Fruit fly (Drosophila melanogaster): Measurements from ENCODE around the gene bnl.

DNA sequence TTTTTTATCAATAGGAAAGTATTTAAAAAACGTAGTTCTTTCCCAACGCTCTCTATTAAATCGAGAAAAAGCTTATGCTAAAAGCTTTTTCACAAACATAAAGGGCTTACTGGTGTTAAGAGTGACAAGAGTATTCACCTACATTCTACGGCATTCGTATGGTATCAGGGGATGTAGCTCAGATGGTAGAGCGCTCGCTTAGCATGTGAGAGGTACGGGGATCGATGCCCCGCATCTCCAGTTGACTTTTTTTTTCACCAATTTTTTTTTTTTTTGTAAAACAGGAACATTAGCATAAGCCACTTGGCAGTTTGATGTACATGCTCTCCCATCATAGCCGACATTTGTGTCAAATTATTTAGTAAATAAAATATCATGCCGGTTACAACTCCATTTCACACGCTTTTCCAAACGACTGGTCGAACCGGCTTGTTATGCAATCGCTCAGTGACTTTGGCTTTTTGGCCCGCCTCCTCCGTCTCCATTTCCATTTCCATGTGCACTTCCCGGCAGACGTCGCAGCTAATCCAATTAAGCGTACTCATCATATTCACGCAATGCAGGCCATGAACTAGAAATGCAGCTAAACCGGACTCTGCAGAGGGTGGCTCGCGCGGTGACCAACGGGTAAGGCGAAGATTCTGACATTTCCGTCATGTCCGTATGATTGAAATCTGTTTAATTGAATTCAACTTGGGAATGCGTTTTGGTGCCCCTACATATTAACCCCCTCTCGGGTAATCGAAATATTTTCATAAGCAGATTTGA is 45.6 kb downstream of the bnl start:
- TF ChIP-seq Dll (optimal IDR thresholded peaks at IDR 0.05): no peak
- no peak for TF ChIP-seq usp (GFP tag; optimal IDR thresholded peaks at IDR 0.05)

Measured in whole organism.